Worm (Caenorhabditis elegans) whole organism, L3 larva: ENCODE measurements around the gene nas-28.

Source experiments
- lin-15B ChIP-seq: fragments of 150-350 bp; optimal IDR thresholded peaks from 2 replicates; lab custom pipeline; 2014; ENCODE audit warnings: missing biosample characterization, missing genetic modification characterization
- nhr-11 ChIP-seq: fragments of 150-350 bp; optimal IDR thresholded peaks from 2 replicates; lab custom pipeline; 2014; ENCODE audit warnings: missing biosample characterization, missing genetic modification characterization
- nhr-25 ChIP-seq: sonication (generic microtip); optimal IDR thresholded peaks from 2 replicates; lab custom pipeline; 2017; ENCODE audit warnings: missing biosample characterization, missing genetic modification characterization
- pha-4 ChIP-seq: fragments of 150-350 bp; optimal IDR thresholded peaks from 2 replicates; lab custom pipeline; 2014; ENCODE audit warnings: missing biosample characterization, missing genetic modification reagents, missing genetic modification characterization
- skn-1 ChIP-seq: fragments of 150-350 bp; optimal IDR thresholded peaks from 2 replicates; lab custom pipeline; 2014; ENCODE audit warnings: missing biosample characterization, missing genetic modification characterization

- TF ChIP-seq lin-15B (tag; lab: Kevin White, UChicago) (no peak), skn-1 (tag; lab: Kevin White, UChicago) (no peak), pha-4 (peak; percentile 57), nhr-11 (tag; lab: Kevin White, UChicago) (no peak), nhr-25 (tag; lab: Kevin White, UChicago) (no peak)
These were observed 25.2 kb downstream of the nas-28 start, which contains the start of gene anmt-2 for ce11 chrIII:6157708-6158321.
